Worm (Caenorhabditis elegans): ENCODE results near the gene nspg-1.

- TF ChIP-seq ztf-11 (tag; optimal IDR thresholded peaks at IDR 0.05) = no peak
- no peak for TF ChIP-seq lin-39 (tag; optimal IDR thresholded peaks at IDR 0.05)
- no peak for TF ChIP-seq lin-13 (GFP tag; optimal IDR thresholded peaks at IDR 0.05)
- TF ChIP-seq lsy-2 (tag; optimal IDR thresholded peaks at IDR 0.05) = no peak
- TF ChIP-seq ces-1 (GFP tag; optimal IDR thresholded peaks at IDR 0.05) = no peak
- no peak for TF ChIP-seq gei-8 (GFP tag; optimal IDR thresholded peaks at IDR 0.05)
- TF ChIP-seq mxl-3 (GFP tag; optimal IDR thresholded peaks at IDR 0.05) = no peak
- no peak for TF ChIP-seq F37D6.2 (tag; optimal IDR thresholded peaks at IDR 0.05)
These were observed 53.9 kb downstream of the nspg-1 start, which contains the start of gene ZC443.3 for ce11 chrV:12814022-12814421.
